Worm (Caenorhabditis elegans): ENCODE data around the gene srw-35.
A peak's percentile ranks its signal among the peaks of the same experiment; 100 is the strongest.

srw-35 gene

DNA sequence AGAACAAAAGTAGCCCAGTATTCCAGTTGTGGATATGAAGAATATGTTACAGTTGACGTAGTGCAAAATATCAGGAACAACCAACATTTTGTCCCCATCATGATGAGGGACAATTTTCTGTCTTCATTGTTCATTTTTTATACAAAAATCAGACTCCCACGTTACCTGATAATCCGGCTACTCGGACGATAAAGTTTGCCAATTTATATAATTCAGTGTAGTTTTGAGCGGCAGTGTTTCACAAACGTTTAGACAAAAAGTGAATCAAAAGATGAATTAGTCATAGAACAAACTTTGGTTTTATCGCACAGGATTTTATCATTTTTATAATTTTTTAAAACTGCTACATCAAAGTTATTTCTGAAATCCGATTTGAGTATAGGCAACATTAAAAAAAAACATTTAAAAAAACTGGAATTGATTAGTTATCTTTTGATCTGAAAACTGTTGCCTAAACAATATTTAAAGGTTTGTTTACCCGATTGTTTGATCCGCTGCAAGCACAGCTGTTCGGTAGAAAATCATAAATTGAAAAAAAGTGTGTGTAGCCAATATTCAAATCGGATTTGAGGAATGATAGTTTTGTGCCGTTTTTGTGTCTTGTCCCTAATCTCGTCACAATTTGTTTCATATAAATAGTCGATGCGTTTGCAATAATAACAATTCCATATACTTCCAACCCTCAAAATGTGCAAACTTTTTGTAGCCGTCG is 8.8 kb downstream of the srw-35 start, which contains the start of the genes F57E7.4 and spig-6:
Gene F57E7.4, minus strand, starts transcription at position 101 of the 712 bp plus-strand sequence.
Gene spig-6, plus strand, starts transcription at position 662 of the 712 bp plus-strand sequence.
- TF ChIP-seq ceh-16 (tag; optimal IDR thresholded peaks at IDR 0.05) (no peak), zag-1 (tag; optimal IDR thresholded peaks at IDR 0.05) (no peak), tbx-2 (tag; optimal IDR thresholded peaks at IDR 0.05) (no peak), elt-1 (tag; optimal IDR thresholded peaks at IDR 0.05) (no peak), nhr-23 (tag; optimal IDR thresholded peaks at IDR 0.05) (no peak), jun-1 (tag; optimal IDR thresholded peaks at IDR 0.05) (no peak), eor-1 (tag; optimal IDR thresholded peaks at IDR 0.05) (no peak)

DNA sequence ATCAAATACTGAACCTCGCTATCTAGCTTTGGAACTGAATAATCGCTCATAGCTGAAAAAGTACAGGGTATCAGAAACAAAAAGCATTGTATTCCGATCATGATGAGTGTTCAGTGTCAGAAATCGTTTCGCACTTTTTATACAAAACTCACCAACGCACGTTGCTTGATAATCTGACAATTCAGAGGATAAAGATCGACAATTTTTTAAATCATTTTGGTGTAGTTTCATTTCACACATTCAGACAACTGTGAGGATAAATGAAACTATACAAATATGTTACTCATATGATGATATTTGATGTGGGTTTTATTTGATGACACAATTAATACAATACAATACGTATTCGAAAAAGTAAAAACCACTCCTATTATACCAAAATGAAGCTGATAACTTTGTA is 10.7 kb downstream of the srw-35 start, which contains the start of gene F57E7.2:
Gene F57E7.2, minus strand, starts transcription at position 101 of the 400 bp plus-strand sequence.
- TF ChIP-seq elt-3 (tag; optimal IDR thresholded peaks at IDR 0.05) (no peak), nhr-23 (tag; optimal IDR thresholded peaks at IDR 0.05) (no peak), egl-5 (tag; optimal IDR thresholded peaks at IDR 0.05) (no peak), fkh-2 (tag; optimal IDR thresholded peaks at IDR 0.05) (no peak), ceh-9 (tag; optimal IDR thresholded peaks at IDR 0.05) (no peak), nhr-25 (tag; optimal IDR thresholded peaks at IDR 0.05) (no peak), ZK546.5 (tag; optimal IDR thresholded peaks at IDR 0.05) (no peak), nfya-1 (tag; optimal IDR thresholded peaks at IDR 0.05; ENCODE audit: insufficient read depth) (no peak), ceh-82 (tag; optimal IDR thresholded peaks at IDR 0.05) (no peak), lin-39 (tag; optimal IDR thresholded peaks at IDR 0.05) (no peak), mdl-1 (tag; optimal IDR thresholded peaks at IDR 0.05) (no peak), lsy-12 (tag; optimal IDR thresholded peaks at IDR 0.05) (no peak)

DNA sequence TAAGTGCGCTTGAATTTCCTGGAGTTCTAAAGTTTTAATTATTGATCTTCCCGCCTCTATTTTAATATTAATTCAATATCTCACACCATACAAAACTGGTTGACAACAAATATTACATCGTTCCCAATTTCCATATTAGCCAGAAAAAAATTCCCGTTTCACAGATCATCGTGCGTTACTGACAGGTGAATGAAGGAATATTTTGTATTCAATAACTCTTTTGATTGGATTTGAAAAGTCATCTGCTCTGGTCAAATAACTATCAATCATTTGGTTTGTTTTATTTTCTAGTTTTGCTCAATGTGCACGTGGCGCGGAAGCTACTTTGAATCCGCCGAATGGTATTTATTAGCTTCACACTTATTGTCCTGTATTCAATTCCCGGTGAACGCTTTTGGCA is 11.4 kb downstream of the srw-35 start, which contains the start of gene srh-139:
Gene srh-139, plus strand, starts transcription at position 301 of the 400 bp plus-strand sequence.
- TF ChIP-seq ceh-9 (tag; optimal IDR thresholded peaks at IDR 0.05) (no peak), sea-2 (GFP tag; optimal IDR thresholded peaks at IDR 0.05) (no peak), aly-2 (tag; optimal IDR thresholded peaks at IDR 0.05) (no peak)

DNA sequence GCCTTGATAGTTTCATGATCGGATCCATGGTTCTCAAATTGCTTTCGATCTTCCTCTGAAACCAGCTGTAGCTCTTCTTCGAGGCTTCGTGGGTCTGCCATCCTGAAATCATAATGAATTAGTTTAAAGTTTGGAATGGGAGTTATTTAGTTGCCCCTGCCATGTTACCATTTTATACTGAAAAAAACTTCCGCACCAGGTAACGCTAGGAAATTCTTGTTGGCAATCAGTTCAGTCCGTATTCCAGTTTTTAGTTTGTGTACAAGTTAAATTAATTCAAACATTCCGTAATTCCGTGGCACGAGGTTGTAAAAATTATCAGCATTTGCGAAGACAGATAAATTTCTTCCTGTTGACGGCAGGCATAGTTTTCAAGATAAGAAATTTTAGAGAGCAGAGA is 15.2 kb downstream of the srw-35 start, which contains the start of gene Y32B12A.5:
Gene Y32B12A.5, minus strand, starts transcription at position 101 of the 400 bp plus-strand sequence.
- no peak for TF ChIP-seq pqm-1 (tag; optimal IDR thresholded peaks at IDR 0.05)
- peak; percentile 10 for TF ChIP-seq elt-2 (tag; optimal IDR thresholded peaks at IDR 0.05)

DNA sequence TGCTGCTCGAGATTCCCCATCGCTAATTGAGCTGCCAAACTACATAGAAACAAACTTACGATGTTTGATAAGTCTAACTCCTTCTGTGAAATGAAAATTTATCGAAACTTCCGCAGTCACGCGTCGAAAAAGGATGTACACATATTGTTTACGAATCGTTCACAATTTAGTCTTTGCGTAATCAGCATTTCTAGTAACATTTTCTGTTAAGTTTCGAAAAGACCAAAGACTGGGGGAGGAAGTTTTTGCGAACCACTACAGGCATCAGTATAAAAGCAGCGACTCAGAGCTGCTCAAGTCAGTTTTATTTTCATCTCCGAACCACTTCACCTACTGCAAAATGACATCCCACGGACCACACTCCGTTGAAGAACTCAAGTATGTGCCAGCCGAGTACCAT is 15.9 kb downstream of the srw-35 start, which contains the start of gene sqst-4:
Gene sqst-4, plus strand, starts transcription at position 301 of the 400 bp plus-strand sequence.
- TF ChIP-seq lsy-12 (tag; optimal IDR thresholded peaks at IDR 0.05) (no peak), skn-1 (tag; optimal IDR thresholded peaks at IDR 0.05) (no peak), nhr-25 (tag; optimal IDR thresholded peaks at IDR 0.05) (no peak), nhr-237 (tag; optimal IDR thresholded peaks at IDR 0.05) (no peak), nhr-76 (tag; optimal IDR thresholded peaks at IDR 0.05) (no peak), eor-1 (tag; optimal IDR thresholded peaks at IDR 0.05) (no peak), elt-2 (tag; optimal IDR thresholded peaks at IDR 0.05) (no peak), daf-12 (tag; optimal IDR thresholded peaks at IDR 0.05) (no peak), egl-5 (tag; optimal IDR thresholded peaks at IDR 0.05) (no peak)

- peak; percentile 63 for TF ChIP-seq pqm-1 (tag; optimal IDR thresholded peaks at IDR 0.05)
- no peak for TF ChIP-seq elt-1 (tag; optimal IDR thresholded peaks at IDR 0.05)
- no peak for TF ChIP-seq aly-2 (tag; optimal IDR thresholded peaks at IDR 0.05)
- peak; percentile 88 for TF ChIP-seq elt-2 (tag; optimal IDR thresholded peaks at IDR 0.05)
Measured at ce11 chrV:16494359-16494758, 22.0 kb downstream of the srw-35 start, which contains the start of gene comt-2. Gene comt-2 (minus strand): TSS chrV:16494489.

ce11 chrV:16497504-16497903 is 25.2 kb downstream of the srw-35 start, which contains the start of gene srh-136:
Gene srh-136 (minus strand): TSS chrV:16497596.
- TF ChIP-seq lin-15B (tag; optimal IDR thresholded peaks at IDR 0.05) (no peak), ZK546.5 (tag; optimal IDR thresholded peaks at IDR 0.05) (no peak), daf-12 (tag; optimal IDR thresholded peaks at IDR 0.05) (no peak), egl-5 (tag; optimal IDR thresholded peaks at IDR 0.05) (no peak), mml-1 (tag; optimal IDR thresholded peaks at IDR 0.05) (no peak), nhr-77 (tag; optimal IDR thresholded peaks at IDR 0.05) (no peak)

Measured in whole organism, L3 larva.